Fruit fly (Drosophila melanogaster) whole organism, embryonic: ENCODE data around the gene CG12723.
A peak's percentile ranks its signal among the peaks of the same experiment; 100 is the strongest.

ENCODE experiments used
- Abd-B ChIP-seq: fragments of 200-800 bp; sonication (Bioruptor generic); optimal IDR thresholded peaks from 2 replicates; lab custom pipeline; 2018; ENCODE audit warnings: missing biosample characterization, mild to moderate bottlenecking, missing genetic modification characterization, moderate library complexity
- Atf3 ChIP-seq: fragments of 200-800 bp; sonication (Bioruptor generic); optimal IDR thresholded peaks from 3 replicates; lab custom pipeline; 2016; ENCODE audit warnings: missing biosample characterization, missing genetic modification characterization
- Awh ChIP-seq: fragments of 200-800 bp; sonication (Bioruptor generic); IDR thresholded peaks from 2 replicates; pipeline ENCODE4, ENCODE4 v1.3.6; 2022; ENCODE audit warnings: missing biosample characterization, missing genetic modification characterization
- CG1024 ChIP-seq: fragments of 200-800 bp; sonication (Bioruptor generic); IDR thresholded peaks from 2 replicates; pipeline ENCODE4 v1.3.6; 2022; ENCODE audit warnings: missing biosample characterization, missing genetic modification characterization
- CG10274 ChIP-seq: fragments of 200-800 bp; sonication (Bioruptor generic); optimal IDR thresholded peaks from 3 replicates; lab custom pipeline; 2017; ENCODE audit warnings: missing biosample characterization, mild to moderate bottlenecking, missing genetic modification characterization
- CG10979 ChIP-seq: fragments of 200-800 bp; sonication (Bioruptor generic); optimal IDR thresholded peaks from 2 replicates; lab custom pipeline; 2018; ENCODE audit warnings: missing biosample characterization, mild to moderate bottlenecking, missing genetic modification characterization, moderate library complexity
- CG11093 ChIP-seq: fragments of 200-800 bp; sonication (Bioruptor generic); IDR thresholded peaks from 3 replicates; pipeline ENCODE4 v1.3.6; 2022; ENCODE audit warnings: missing biosample characterization, missing genetic modification characterization
- CG12219 ChIP-seq: fragments of 200-800 bp; sonication (Bioruptor generic); optimal IDR thresholded peaks from 3 replicates; lab custom pipeline; 2018; ENCODE audit warnings: missing biosample characterization, mild to moderate bottlenecking, missing genetic modification characterization
- CG13296 ChIP-seq: fragments of 200-800 bp; sonication (Bioruptor generic); optimal IDR thresholded peaks from 3 replicates; lab custom pipeline; 2018; ENCODE audit warnings: missing biosample characterization, mild to moderate bottlenecking, missing genetic modification characterization
- CG13775 ChIP-seq: fragments of 200-800 bp; sonication (Bioruptor generic); optimal IDR thresholded peaks from 3 replicates; lab custom pipeline; 2017; ENCODE audit warnings: missing biosample characterization, mild to moderate bottlenecking, missing genetic modification characterization
- CG14050 ChIP-seq: fragments of 200-800 bp; sonication (Bioruptor generic); IDR thresholded peaks from 3 replicates; pipeline ENCODE4 v1.3.6; 2022; ENCODE audit warnings: missing biosample characterization, missing genetic modification characterization
- CG1529 ChIP-seq: fragments of 200-800 bp; sonication (Bioruptor generic); optimal IDR thresholded peaks from 3 replicates; lab custom pipeline; 2018; ENCODE audit warnings: missing biosample characterization, missing genetic modification characterization
- CG16813 ChIP-seq: fragments of 200-800 bp; sonication (Bioruptor generic); IDR thresholded peaks from 3 replicates; pipeline ENCODE4 v1.3.6; 2022; ENCODE audit warnings: missing biosample characterization, missing genetic modification characterization; ENCODE audit not compliant: partially characterized antibody
- CG2129 ChIP-seq: fragments of 200-800 bp; sonication (Bioruptor generic); IDR thresholded peaks from 2 replicates; pipeline ENCODE4 v1.3.6; 2022; ENCODE audit warnings: missing biosample characterization, missing genetic modification characterization; ENCODE audit not compliant: partially characterized antibody
- CG31365 ChIP-seq: fragments of 200-800 bp; sonication (Bioruptor generic); optimal IDR thresholded peaks from 2 replicates; lab custom pipeline; 2018; ENCODE audit warnings: missing biosample characterization, mild to moderate bottlenecking, missing genetic modification characterization
- CG31441 ChIP-seq: fragments of 200-800 bp; sonication (Bioruptor generic); IDR thresholded peaks from 2 replicates; pipeline ENCODE4 v1.3.6; 2022; ENCODE audit warnings: missing biosample characterization, missing genetic modification characterization
- CG32532 ChIP-seq: fragments of 200-800 bp; sonication (Bioruptor generic); IDR thresholded peaks from 2 replicates; pipeline ENCODE4 v1.3.6; 2022; ENCODE audit warnings: missing biosample characterization, missing genetic modification characterization
- CG34376 ChIP-seq: fragments of 200-800 bp; sonication (Bioruptor generic); optimal IDR thresholded peaks from 2 replicates; lab custom pipeline; 2018; ENCODE audit warnings: missing biosample characterization, mild to moderate bottlenecking, missing genetic modification characterization
- CG9797 ChIP-seq: fragments of 200-800 bp; sonication (Bioruptor generic); optimal IDR thresholded peaks from 3 replicates; lab custom pipeline; 2018; ENCODE audit warnings: missing biosample characterization, mild to moderate bottlenecking, missing genetic modification characterization
- CG9932 ChIP-seq: fragments of 200-800 bp; sonication (Bioruptor generic); IDR thresholded peaks from 2 replicates; pipeline ENCODE4 v1.3.6; 2022; ENCODE audit warnings: missing biosample characterization, missing genetic modification characterization
- CTCF ChIP-seq: fragments of 200-800 bp; sonication (Bioruptor generic); optimal IDR thresholded peaks from 2 replicates; lab custom pipeline; 2017; ENCODE audit warnings: missing biosample characterization, mild to moderate bottlenecking, missing genetic modification characterization, moderate library complexity
- Eip74EF ChIP-seq, 2 experiments: fragments of 200-800 bp in 1 of 2; fragments of >200 bp in 1 of 2; sonication (Bioruptor generic) in 1 of 2; optimal IDR thresholded peaks; 2 replicates each; lab custom pipeline; 2017 to 2019; ENCODE audit warnings: missing biosample characterization in 2 of 2, missing genetic modification characterization in 2 of 2, mild to moderate bottlenecking in 1 of 2, moderate library complexity in 1 of 2
- Fer3 ChIP-seq: fragments of 200-800 bp; sonication (Bioruptor generic); optimal IDR thresholded peaks from 2 replicates; lab custom pipeline; 2018; ENCODE audit warnings: missing biosample characterization, mild to moderate bottlenecking, missing genetic modification characterization, moderate library complexity
- GATAe ChIP-seq: fragments of 200-800 bp; sonication (Bioruptor generic); conservative IDR thresholded peaks from 2 replicates; pipeline ENCODE4 v1.3.6; 2022; ENCODE audit warnings: missing biosample characterization, missing genetic modification characterization
- Myb ChIP-seq: fragments of 200-800 bp; sonication (Bioruptor generic); optimal IDR thresholded peaks from 2 replicates; lab custom pipeline; 2016; ENCODE audit warnings: missing biosample characterization, missing genetic modification characterization
- NC2α ChIP-seq: fragments of 200-800 bp; sonication (Bioruptor generic); optimal IDR thresholded peaks from 2 replicates; lab custom pipeline; 2016; ENCODE audit warnings: missing biosample characterization, missing genetic modification characterization
- Oaz ChIP-seq: fragments of 200-800 bp; sonication (Bioruptor generic); IDR thresholded peaks from 2 replicates; pipeline ENCODE4 v1.3.6; 2022; ENCODE audit warnings: missing biosample characterization, missing genetic modification characterization
- Oli ChIP-seq: fragments of 200-800 bp; sonication (Bioruptor generic); optimal IDR thresholded peaks from 2 replicates; lab custom pipeline; 2018; ENCODE audit warnings: missing biosample characterization, mild to moderate bottlenecking, missing genetic modification characterization, moderate library complexity
- PHDP ChIP-seq: fragments of 200-800 bp; sonication (Bioruptor generic); optimal IDR thresholded peaks from 3 replicates; lab custom pipeline; 2018; ENCODE audit warnings: missing biosample characterization, mild to moderate bottlenecking, missing genetic modification characterization, moderate library complexity
- Poxn ChIP-seq: fragments of 200-800 bp; sonication (Bioruptor generic); IDR thresholded peaks from 2 replicates; pipeline ENCODE4 v1.3.6; 2022; ENCODE audit warnings: missing biosample characterization, missing genetic modification characterization
- Sox100B ChIP-seq: fragments of 200-800 bp; sonication (Bioruptor generic); optimal IDR thresholded peaks from 3 replicates; lab custom pipeline; 2018; ENCODE audit warnings: missing biosample characterization, mild to moderate bottlenecking, missing genetic modification characterization
- Tbp ChIP-seq: fragments of >200 bp; optimal IDR thresholded peaks from 2 replicates; lab custom pipeline; 2018; ENCODE audit warnings: missing biosample characterization, missing genetic modification characterization
- Vsx1 ChIP-seq: fragments of 200-800 bp; sonication (Bioruptor generic); optimal IDR thresholded peaks from 2 replicates; lab custom pipeline; 2017; ENCODE audit warnings: missing biosample characterization, mild to moderate bottlenecking, missing genetic modification characterization, missing genetic modification reagents
- ac ChIP-seq: fragments of 200-800 bp; sonication (Bioruptor generic); optimal IDR thresholded peaks from 3 replicates; lab custom pipeline; 2017; ENCODE audit warnings: missing biosample characterization, mild to moderate bottlenecking, missing genetic modification characterization
- al ChIP-seq: fragments of 200-800 bp; sonication (Bioruptor generic); IDR thresholded peaks from 2 replicates; pipeline ENCODE4 v1.3.6; 2022; ENCODE audit warnings: missing biosample characterization, missing genetic modification characterization
- amos ChIP-seq: fragments of 200-800 bp; sonication (Bioruptor generic); IDR thresholded peaks from 2 replicates; pipeline ENCODE4 v1.3.6; 2022; ENCODE audit warnings: missing biosample characterization, missing genetic modification characterization; ENCODE audit not compliant: partially characterized antibody
- aop ChIP-seq: fragments of 200-800 bp; sonication (Bioruptor generic); IDR thresholded peaks from 2 replicates; pipeline ENCODE4 v1.3.6; 2022; ENCODE audit warnings: missing biosample characterization, missing genetic modification characterization
- ash1 ChIP-seq: fragments of 200-800 bp; sonication (Bioruptor generic); optimal IDR thresholded peaks from 2 replicates; lab custom pipeline; 2018; ENCODE audit warnings: missing biosample characterization, mild to moderate bottlenecking, missing genetic modification characterization
- dan ChIP-seq: fragments of 200-800 bp; sonication (Bioruptor generic); IDR thresholded peaks from 2 replicates; pipeline ENCODE4 v1.3.6; 2022; ENCODE audit warnings: missing biosample characterization, missing genetic modification characterization
- fd64A ChIP-seq: fragments of 200-800 bp; sonication (Bioruptor generic); optimal IDR thresholded peaks from 3 replicates; lab custom pipeline; 2018; ENCODE audit warnings: missing biosample characterization, mild to moderate bottlenecking, missing genetic modification characterization
- fru ChIP-seq: fragments of >200 bp; optimal IDR thresholded peaks from 2 replicates; lab custom pipeline; 2017
- grau ChIP-seq: fragments of 200-800 bp; optimal IDR thresholded peaks from 3 replicates; lab custom pipeline; 2019; ENCODE audit warnings: missing biosample characterization, mild to moderate bottlenecking, missing genetic modification characterization, moderate library complexity
- ham ChIP-seq: fragments of 200-800 bp; sonication (Bioruptor generic); IDR thresholded peaks from 2 replicates; pipeline ENCODE4 v1.3.6; 2022; ENCODE audit warnings: missing biosample characterization, missing genetic modification characterization
- jigr1 ChIP-seq: fragments of 200-800 bp; sonication (Bioruptor generic); IDR thresholded peaks from 3 replicates; pipeline ENCODE4 v1.3.6; 2022; ENCODE audit warnings: missing biosample characterization, missing genetic modification characterization
- nom ChIP-seq: fragments of 200-800 bp; sonication (Bioruptor generic); optimal IDR thresholded peaks from 2 replicates; lab custom pipeline; 2017; ENCODE audit warnings: missing biosample characterization, missing genetic modification characterization, mild to moderate bottlenecking, moderate library complexity, missing genetic modification reagents
- ranshi ChIP-seq: fragments of 200-800 bp; sonication (Bioruptor generic); IDR thresholded peaks from 2 replicates; pipeline ENCODE4 v1.3.6; 2022; ENCODE audit warnings: missing biosample characterization, missing genetic modification characterization
- shn ChIP-seq: fragments of 200-800 bp; sonication (Bioruptor generic); optimal IDR thresholded peaks from 3 replicates; lab custom pipeline; 2016; ENCODE audit warnings: missing biosample characterization, missing genetic modification characterization
- toy ChIP-seq: fragments of 200-800 bp; sonication (Bioruptor generic); IDR thresholded peaks from 2 replicates; pipeline ENCODE4 v1.3.6; 2022; ENCODE audit warnings: missing biosample characterization, missing genetic modification characterization
- usp ChIP-seq: fragments of >200 bp; optimal IDR thresholded peaks from 2 replicates; lab custom pipeline; 2017; ENCODE audit warnings: missing biosample characterization, missing genetic modification characterization

The CG12723 gene

dm6 chrX:13232406-13233195 lies 40.9 kb upstream of the CG12723 start (continued):
- TF ChIP-seq Fer3 (tag; lab: Kevin White, UChicago) (peak; percentile 64), CG11093 (GFP tag; lab: Robert Waterston, UW) (peak; percentile 24; the same call in 1 of the 3 replicates), Awh (GFP tag; lab: Robert Waterston, UW) (peak; percentile 81), Poxn (0 out of 2 replicates have a peak, but pooled peaks have one; percentile 21), CG10274 (GFP tag; lab: Kevin White, UChicago) (peak; percentile 34), Oaz (GFP tag; lab: Robert Waterston, UW) (peak; percentile 63), CG1024 (GFP tag; lab: Robert Waterston, UW) (peak; percentile 71; the same call in 1 of the 2 replicates), fd64A (GFP tag; lab: Kevin White, UChicago) (peak; percentile 45), Vsx1 (GFP tag; lab: Kevin White, UChicago) (peak; percentile 66), nom (GFP tag; lab: Kevin White, UChicago) (no peak), ranshi (GFP tag; lab: Robert Waterston, UW) (peak; percentile 75), CG14050 (peak; percentile 82), CG31441 (peak; percentile 77), CG34376 (GFP tag; lab: Kevin White, UChicago) (no peak), Tbp (no peak), CG16813 (GFP tag; lab: Robert Waterston, UW) (no peak), GATAe (GFP tag; lab: Robert Waterston, UW) (no peak; the same call in 1 of the 2 replicates), CTCF (no peak), al (GFP tag; lab: Robert Waterston, UW) (peak; percentile 29; the same call in 1 of the 2 replicates), ham (no peak), CG13296 (peak; percentile 4), jigr1 (GFP tag; lab: Robert Waterston, UW) (peak; percentile 59; the same call in 1 of the 3 replicates), shn (GFP tag; lab: Kevin White, UChicago) (peak; percentile 50), fru (lab: Kevin White, UChicago) (no peak), CG31365 (peak; percentile 19), aop (GFP tag; lab: Robert Waterston, UW) (peak; percentile 59; the same call in 1 of the 2 replicates), amos (no peak), CG2129 (GFP tag; lab: Robert Waterston, UW) (no peak), CG12219 (peak; percentile 65), grau (tag; lab: Kevin White, UChicago) (peak; percentile 88), Oli (tag; lab: Kevin White, UChicago) (peak; percentile 80), Atf3 (GFP tag; lab: Kevin White, UChicago) (peak; percentile 68), toy (GFP tag; lab: Robert Waterston, UW) (0 out of 2 replicates have a peak, but pooled peaks have one; percentile 32), CG13775 (GFP tag; lab: Kevin White, UChicago) (peak; percentile 46), ac (GFP tag; lab: Kevin White, UChicago) (no peak), ash1 (GFP tag; lab: Kevin White, UChicago) (no peak), CG10979 (peak; percentile 70), CG32532 (GFP tag; lab: Robert Waterston, UW) (peak; percentile 73), dan (peak; percentile 20; the same call in 1 of the 2 replicates), usp (GFP tag; lab: Kevin White, UChicago) (no peak), Eip74EF (GFP tag; optimal IDR thresholded peaks at IDR 0.05; lab: Kevin White, UChicago) (peak in 1 of 2 experiments; percentile 46), NC2α (GFP tag; lab: Kevin White, UChicago) (no peak), Sox100B (GFP tag; lab: Kevin White, UChicago) (peak; percentile 50), Abd-B (GFP tag; lab: Kevin White, UChicago) (peak; percentile 64), CG9797 (GFP tag; lab: Kevin White, UChicago) (no peak), PHDP (tag; lab: Kevin White, UChicago) (peak; percentile 62), Myb (peak; percentile 48), CG1529 (GFP tag; lab: Kevin White, UChicago) (peak; percentile 53), CG9932 (peak; percentile 55)
